Worm (Caenorhabditis elegans) whole organism, L1 larva: Measurements from ENCODE around the gene M01F1.9.

Source experiments
- ceh-88 ChIP-seq: fragments of 200-800 bp; sonication (Bioruptor generic); IDR thresholded peaks from 2 replicates; pipeline ENCODE4 v1.3.6; 2022; ENCODE audit warnings: missing genetic modification characterization, missing compliant biosample characterization
- fkh-4 ChIP-seq: sonication (generic microtip); optimal IDR thresholded peaks from 2 replicates; lab custom pipeline; 2016; ENCODE audit warnings: missing compliant biosample characterization, missing genetic modification characterization, borderline replicate concordance
- snpc-4 ChIP-seq: fragments of 150-350 bp; optimal IDR thresholded peaks from 2 replicates; lab custom pipeline; 2014; ENCODE audit warnings: missing biosample characterization, missing genetic modification characterization
- sup-37 ChIP-seq: fragments of 200-800 bp; sonication (Bioruptor generic); optimal IDR thresholded peaks from 2 replicates; lab custom pipeline; 2018; ENCODE audit warnings: mild to moderate bottlenecking, missing genetic modification characterization, missing compliant biosample characterization
- zag-1 ChIP-seq: fragments of 150-350 bp; optimal IDR thresholded peaks from 2 replicates; lab custom pipeline; 2014; ENCODE audit warnings: missing biosample characterization, missing genetic modification characterization

- no peak for TF ChIP-seq fkh-4 (tag; lab: Kevin White, UChicago)
- no peak for TF ChIP-seq zag-1 (tag; lab: Kevin White, UChicago)
- TF ChIP-seq ceh-88 (GFP tag; lab: Robert Waterston, UW): no peak
- no peak for TF ChIP-seq sup-37 (GFP tag; lab: Kevin White, UChicago)
- no peak for TF ChIP-seq snpc-4 (tag; lab: Kevin White, UChicago)
Measured at ce11 chrIII:3470973-3471372, 27.9 kb downstream of the M01F1.9 start.
